Worm (Caenorhabditis elegans) whole organism, L2 larva: ENCODE data around the gene W04H10.6.

Experiments
- nhr-10 ChIP-seq: sonication (generic microtip); optimal IDR thresholded peaks from 2 replicates; lab custom pipeline; 2017; ENCODE audit warnings: missing biosample characterization, missing genetic modification characterization
- nhr-12 ChIP-seq: fragments of 150-350 bp; optimal IDR thresholded peaks from 2 replicates; lab custom pipeline; 2014; ENCODE audit warnings: missing biosample characterization, missing genetic modification characterization
- nhr-237 ChIP-seq: fragments of 150-350 bp; optimal IDR thresholded peaks from 2 replicates; lab custom pipeline; 2014; ENCODE audit warnings: missing biosample characterization, missing genetic modification characterization
- nhr-6 ChIP-seq: fragments of 150-350 bp; optimal IDR thresholded peaks from 2 replicates; lab custom pipeline; 2014; ENCODE audit warnings: missing biosample characterization, missing genetic modification characterization
- ztf-11 ChIP-seq: sonication (generic microtip); optimal IDR thresholded peaks from 2 replicates; lab custom pipeline; 2017; ENCODE audit warnings: missing biosample characterization, missing genetic modification characterization

DNA sequence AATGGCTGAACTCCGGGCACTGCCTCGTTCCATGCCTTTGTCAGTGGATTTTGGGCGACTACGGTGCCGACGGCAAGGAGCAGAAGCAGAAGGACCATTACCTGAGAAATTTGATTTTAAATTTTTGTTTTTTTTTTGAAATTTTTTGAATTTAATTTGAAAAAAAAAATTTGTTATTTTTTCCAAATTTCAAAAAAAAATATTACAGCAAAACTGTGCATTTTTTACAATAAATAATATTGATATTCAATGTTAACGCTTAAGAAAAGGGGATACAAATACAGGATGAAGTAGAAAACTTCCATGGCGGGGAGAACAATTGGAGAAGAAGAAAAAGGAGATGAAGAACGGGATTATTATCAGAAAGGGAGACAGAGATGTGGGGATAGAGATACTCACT lies 36.2 kb downstream of the W04H10.6 start, which contains the start of gene mlt-8:
- TF ChIP-seq nhr-6 (tag; lab: Kevin White, UChicago): no peak
- no peak for TF ChIP-seq ztf-11 (tag; lab: Kevin White, UChicago)
- TF ChIP-seq nhr-10: no peak
- no peak for TF ChIP-seq nhr-12
- no peak for TF ChIP-seq nhr-237
